Worm (Caenorhabditis elegans) whole organism, L3 larva: Measurements from ENCODE around the gene C15H9.2.

Experiments used
- ZK546.5 ChIP-seq: sonication (generic microtip); optimal IDR thresholded peaks from 2 replicates; lab custom pipeline; 2017; ENCODE audit warnings: missing biosample characterization, missing genetic modification characterization
- ceh-28 ChIP-seq: fragments of 150-350 bp; optimal IDR thresholded peaks from 2 replicates; lab custom pipeline; 2014; ENCODE audit warnings: missing biosample characterization, missing genetic modification reagents, missing genetic modification characterization
- ceh-9 ChIP-seq: sonication (generic microtip); optimal IDR thresholded peaks from 2 replicates; lab custom pipeline; 2018; ENCODE audit warnings: missing biosample characterization, missing genetic modification characterization
- egl-27 ChIP-seq: sonication (generic microtip); optimal IDR thresholded peaks from 4 replicates; lab custom pipeline; 2017; ENCODE audit warnings: missing biosample characterization, missing genetic modification reagents, missing genetic modification characterization
- elt-2 ChIP-seq: sonication (generic microtip); optimal IDR thresholded peaks from 2 replicates; lab custom pipeline; 2016; ENCODE audit warnings: missing genetic modification reagents, mild to moderate bottlenecking, missing genetic modification characterization, missing compliant biosample characterization
- hmg-11 ChIP-seq: sonication (generic microtip); optimal IDR thresholded peaks from 2 replicates; lab custom pipeline; 2016; ENCODE audit warnings: missing genetic modification characterization, missing compliant biosample characterization
- nfya-1 ChIP-seq: sonication (generic microtip); optimal IDR thresholded peaks from 2 replicates; lab custom pipeline; 2017; ENCODE audit warnings: missing genetic modification characterization, mild to moderate bottlenecking, missing compliant biosample characterization, antibody characterized with exemption, moderate library complexity; ENCODE audit not compliant: insufficient read depth
- nhr-12 ChIP-seq: fragments of 150-350 bp; optimal IDR thresholded peaks from 2 replicates; lab custom pipeline; 2014; ENCODE audit warnings: missing biosample characterization, missing genetic modification characterization
- nhr-23 ChIP-seq: fragments of 150-350 bp; optimal IDR thresholded peaks from 2 replicates; lab custom pipeline; 2014; ENCODE audit warnings: missing biosample characterization, missing genetic modification reagents, missing genetic modification characterization
- nhr-28 ChIP-seq: fragments of 150-350 bp; optimal IDR thresholded peaks from 2 replicates; lab custom pipeline; 2014; ENCODE audit warnings: missing biosample characterization, missing genetic modification characterization
- pqm-1 ChIP-seq: fragments of 150-350 bp; optimal IDR thresholded peaks from 2 replicates; lab custom pipeline; 2017; ENCODE audit warnings: missing biosample characterization, missing genetic modification characterization, inconsistent platforms
- skn-1 ChIP-seq: fragments of 150-350 bp; optimal IDR thresholded peaks from 2 replicates; lab custom pipeline; 2014; ENCODE audit warnings: missing biosample characterization, missing genetic modification characterization

The C15H9.2 gene

ce11 chrX:6160427-6160826 is 42.1 kb downstream of the C15H9.2 start, which contains the start of gene odd-2:
TSS of gene odd-2 (minus strand) at chrX:6160527.
- TF ChIP-seq nhr-12 (tag; lab: Kevin White, UChicago), result no peak
- no peak for TF ChIP-seq nhr-28 (tag; lab: Kevin White, UChicago)
- TF ChIP-seq ZK546.5 (tag; lab: Kevin White, UChicago), result no peak
- no peak for TF ChIP-seq nhr-23 (tag; lab: Kevin White, UChicago)

ce11 chrX:6162037-6162436 is 43.7 kb downstream of the C15H9.2 start:
- TF ChIP-seq nfya-1 (tag; lab: Kevin White, UChicago), result peak; percentile 47
- TF ChIP-seq ceh-28 (tag; lab: Kevin White, UChicago), result no peak
- TF ChIP-seq hmg-11 (tag; lab: Kevin White, UChicago), result no peak

- TF ChIP-seq elt-2 (tag; lab: Kevin White, UChicago) (peak; percentile 61), ceh-9 (tag; lab: Kevin White, UChicago) (no peak)
Observed at ce11 chrX:6167376-6167775, 49.0 kb downstream of the C15H9.2 start.

- TF ChIP-seq pqm-1 (tag; lab: Kevin White, UChicago) (peak; percentile 42), elt-2 (tag; lab: Kevin White, UChicago) (peak; percentile 86), egl-27 (tag; lab: Kevin White, UChicago) (no peak), skn-1 (no peak)
- TF ChIP-seq, all 47 proteins: peak for 2
Observed at ce11 chrX:6169252-6169651, 50.9 kb downstream of the C15H9.2 start, which contains the start of gene T25B2.2. TSS of gene T25B2.2 (plus strand) at chrX:6169643.
